Worm (Caenorhabditis elegans): ENCODE data around the gene R07E5.6.

- no peak for TF ChIP-seq ztf-11 (tag; optimal IDR thresholded peaks at IDR 0.05)
- TF ChIP-seq ama-1 (optimal IDR thresholded peaks at IDR 0.05), result no peak
- no peak for TF ChIP-seq ceh-82 (tag; optimal IDR thresholded peaks at IDR 0.05)
- no peak for TF ChIP-seq hlh-17 (GFP tag; optimal IDR thresholded peaks at IDR 0.05; ENCODE audit: borderline replicate concordance)
- TF ChIP-seq lir-3 (tag; optimal IDR thresholded peaks at IDR 0.05; ENCODE audit: poor library complexity), result no peak
- no peak for TF ChIP-seq C04F5.9 (tag; optimal IDR thresholded peaks at IDR 0.05)
- no peak for TF ChIP-seq fos-1 (tag; optimal IDR thresholded peaks at IDR 0.05)
- TF ChIP-seq unc-62 (GFP tag; optimal IDR thresholded peaks at IDR 0.05), result no peak
- TF ChIP-seq egl-13 (tag; optimal IDR thresholded peaks at IDR 0.05), result no peak
- no peak for TF ChIP-seq mdl-1 (tag; optimal IDR thresholded peaks at IDR 0.05)
- TF ChIP-seq mep-1 (tag; optimal IDR thresholded peaks at IDR 0.05), result no peak
Observed at ce11 chrIII:4397115-4397514, 1.4 kb upstream of the R07E5.6 start, which contains the start of gene R07E5.5.
